Fruit fly (Drosophila melanogaster): Measurements from ENCODE around the gene Tm2.

DNA sequence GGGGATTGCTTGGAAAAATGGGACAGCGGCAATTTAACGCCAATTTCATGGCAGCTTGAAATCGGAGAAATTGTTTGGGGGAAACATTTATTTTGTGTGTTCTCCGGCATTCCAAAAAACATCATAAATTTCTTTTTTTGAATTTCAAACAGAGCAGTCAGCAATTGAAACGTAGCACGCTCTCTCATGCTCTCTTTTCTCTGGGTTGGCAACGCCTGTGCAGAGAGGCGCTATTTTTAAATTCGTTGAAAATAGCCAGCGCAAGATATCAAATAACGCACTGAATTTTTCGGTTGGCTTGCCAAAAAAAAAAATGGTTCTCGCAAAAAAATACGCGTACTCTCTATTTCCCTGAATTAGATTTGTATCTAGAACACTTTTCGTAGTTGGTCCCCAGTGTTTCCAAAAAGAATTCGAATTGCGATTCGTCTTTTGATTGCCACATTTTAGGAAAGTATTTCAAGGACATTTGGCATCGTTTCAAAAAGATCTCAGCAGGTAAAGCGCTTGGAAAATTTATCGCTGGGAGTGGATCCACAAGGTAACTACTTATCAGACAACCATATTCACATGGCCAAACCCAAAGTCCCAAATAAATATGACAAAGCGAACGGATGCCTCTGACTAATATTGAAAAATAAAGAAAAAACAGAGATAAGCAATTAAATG is 23.8 kb upstream of the Tm2 start:
- TF ChIP-seq CG14655 (GFP tag; optimal IDR thresholded peaks at IDR 0.05), result no peak
- no peak for TF ChIP-seq Pif1B (GFP tag; optimal IDR thresholded peaks at IDR 0.05)
- TF ChIP-seq CG32121 (GFP tag; IDR thresholded peaks at IDR 0.05), result no peak
- no peak for TF ChIP-seq CG34367 (tag; optimal IDR thresholded peaks at IDR 0.05)
- TF ChIP-seq EcR (GFP tag; optimal IDR thresholded peaks at IDR 0.05), result no peak
- TF ChIP-seq CG17806 (tag; optimal IDR thresholded peaks at IDR 0.05), result no peak
- no peak for TF ChIP-seq CG10348 (GFP tag; IDR thresholded peaks at IDR 0.05)
- peak; percentile 2 for TF ChIP-seq D1 (tag; optimal IDR thresholded peaks at IDR 0.05)
- no peak for TF ChIP-seq rn (GFP tag; IDR thresholded peaks at IDR 0.05)
- no peak for TF ChIP-seq CG8301 (tag; optimal IDR thresholded peaks at IDR 0.05)
- TF ChIP-seq CG12605 (GFP tag; IDR thresholded peaks at IDR 0.05), result no peak
- no peak for TF ChIP-seq Pif1A (GFP tag; optimal IDR thresholded peaks at IDR 0.05)
- TF ChIP-seq CG4496 (GFP tag; IDR thresholded peaks at IDR 0.05), result no peak
- TF ChIP-seq CG15710 (tag; optimal IDR thresholded peaks at IDR 0.05), result no peak

Data from whole organism, pupa.